Worm (Caenorhabditis elegans) whole organism, L2 larva: Measurements from ENCODE around the gene cyp-33C6.

Source experiments
- C34F6.9 ChIP-seq: fragments of 150-350 bp; optimal IDR thresholded peaks from 2 replicates; lab custom pipeline; 2014; ENCODE audit warnings: missing biosample characterization, missing genetic modification characterization
- F13H6.1 ChIP-seq: sonication (generic microtip); optimal IDR thresholded peaks from 2 replicates; lab custom pipeline; 2016; ENCODE audit warnings: missing genetic modification characterization, missing compliant biosample characterization
- ZK546.5 ChIP-seq: sonication (generic microtip); optimal IDR thresholded peaks from 2 replicates; lab custom pipeline; 2017; ENCODE audit warnings: missing biosample characterization, missing genetic modification characterization
- alr-1 ChIP-seq: fragments of 150-350 bp; optimal IDR thresholded peaks from 2 replicates; lab custom pipeline; 2014; ENCODE audit warnings: missing biosample characterization, missing genetic modification characterization
- aly-2 ChIP-seq: fragments of 150-350 bp; optimal IDR thresholded peaks from 2 replicates; lab custom pipeline; 2014; ENCODE audit warnings: missing biosample characterization, missing genetic modification characterization
- blmp-1 ChIP-seq: sonication (generic microtip); optimal IDR thresholded peaks from 2 replicates; lab custom pipeline; 2017; ENCODE audit warnings: missing genetic modification characterization, mild to moderate bottlenecking, missing compliant biosample characterization, antibody characterized with exemption, moderate library complexity; ENCODE audit not compliant: insufficient read depth
- ceh-16 ChIP-seq: fragments of 150-350 bp; optimal IDR thresholded peaks from 2 replicates; lab custom pipeline; 2014; ENCODE audit warnings: missing biosample characterization, missing genetic modification characterization
- crh-2 ChIP-seq: sonication (generic microtip); optimal IDR thresholded peaks from 2 replicates; lab custom pipeline; 2017; ENCODE audit warnings: missing biosample characterization, missing genetic modification characterization
- egl-27 ChIP-seq: sonication (generic microtip); optimal IDR thresholded peaks from 3 replicates; lab custom pipeline; 2017; ENCODE audit warnings: missing biosample characterization, missing genetic modification reagents, missing genetic modification characterization
- elt-1 ChIP-seq: fragments of 150-350 bp; optimal IDR thresholded peaks from 2 replicates; lab custom pipeline; 2014; ENCODE audit warnings: missing biosample characterization, missing genetic modification characterization
- elt-3 ChIP-seq: sonication (generic microtip); optimal IDR thresholded peaks from 2 replicates; lab custom pipeline; 2017; ENCODE audit warnings: missing biosample characterization, missing genetic modification characterization
- fos-1 ChIP-seq: fragments of 150-350 bp; optimal IDR thresholded peaks from 2 replicates; lab custom pipeline; 2014; ENCODE audit warnings: missing biosample characterization, missing genetic modification characterization
- gmeb-1 ChIP-seq: fragments of 150-350 bp; optimal IDR thresholded peaks from 2 replicates; lab custom pipeline; 2014; ENCODE audit warnings: missing biosample characterization, missing genetic modification characterization
- lin-13 ChIP-seq: fragments of 150-350 bp; optimal IDR thresholded peaks from 2 replicates; lab custom pipeline; 2014; ENCODE audit warnings: missing biosample characterization, missing genetic modification reagents, missing genetic modification characterization
- lin-39 ChIP-seq: fragments of 150-350 bp; optimal IDR thresholded peaks from 2 replicates; lab custom pipeline; 2014; ENCODE audit warnings: missing biosample characterization, missing genetic modification reagents, missing genetic modification characterization
- lsy-2 ChIP-seq, 2 experiments: fragments of 150-350 bp in 1 of 2; sonication (generic microtip) in 1 of 2; optimal IDR thresholded peaks; 2 replicates each; lab custom pipeline; 2014 to 2017; ENCODE audit warnings: missing biosample characterization in 2 of 2, missing genetic modification characterization in 2 of 2
- mab-5 ChIP-seq: fragments of 150-350 bp; optimal IDR thresholded peaks from 2 replicates; lab custom pipeline; 2014; ENCODE audit warnings: missing biosample characterization, missing genetic modification characterization
- mdl-1 ChIP-seq, 2 experiments: fragments of 150-350 bp in 1 of 2; sonication (generic microtip) in 1 of 2; optimal IDR thresholded peaks; 2 replicates each; lab custom pipeline; 2017; ENCODE audit warnings: missing biosample characterization in 2 of 2, missing genetic modification characterization in 2 of 2
- nhr-10 ChIP-seq: sonication (generic microtip); optimal IDR thresholded peaks from 2 replicates; lab custom pipeline; 2017; ENCODE audit warnings: missing biosample characterization, missing genetic modification characterization
- nhr-11 ChIP-seq: fragments of 150-350 bp; optimal IDR thresholded peaks from 2 replicates; lab custom pipeline; 2014; ENCODE audit warnings: missing biosample characterization, missing genetic modification characterization
- nhr-12 ChIP-seq: fragments of 150-350 bp; optimal IDR thresholded peaks from 2 replicates; lab custom pipeline; 2014; ENCODE audit warnings: missing biosample characterization, missing genetic modification characterization
- nhr-129 ChIP-seq: fragments of 150-350 bp; optimal IDR thresholded peaks from 2 replicates; lab custom pipeline; 2014; ENCODE audit warnings: missing biosample characterization, missing genetic modification characterization
- nhr-23 ChIP-seq: fragments of 150-350 bp; optimal IDR thresholded peaks from 2 replicates; lab custom pipeline; 2014; ENCODE audit warnings: missing biosample characterization, missing genetic modification reagents, missing genetic modification characterization
- nhr-237 ChIP-seq: fragments of 150-350 bp; optimal IDR thresholded peaks from 2 replicates; lab custom pipeline; 2014; ENCODE audit warnings: missing biosample characterization, missing genetic modification characterization
- nhr-25 ChIP-seq: fragments of 150-350 bp; sonication (generic microtip); optimal IDR thresholded peaks from 3 replicates; lab custom pipeline; 2014; ENCODE audit warnings: missing biosample characterization, missing genetic modification characterization
- nhr-6 ChIP-seq: fragments of 150-350 bp; optimal IDR thresholded peaks from 2 replicates; lab custom pipeline; 2014; ENCODE audit warnings: missing biosample characterization, missing genetic modification characterization
- nhr-77 ChIP-seq: fragments of 150-350 bp; optimal IDR thresholded peaks from 2 replicates; lab custom pipeline; 2014; ENCODE audit warnings: missing biosample characterization, missing genetic modification characterization
- peb-1 ChIP-seq: fragments of 150-350 bp; optimal IDR thresholded peaks from 2 replicates; lab custom pipeline; 2014; ENCODE audit warnings: missing biosample characterization, missing genetic modification characterization
- sem-4 ChIP-seq: fragments of 150-350 bp; optimal IDR thresholded peaks from 2 replicates; lab custom pipeline; 2014; ENCODE audit warnings: missing biosample characterization, missing genetic modification reagents, missing genetic modification characterization
- skn-1 ChIP-seq: sonication (generic microtip); optimal IDR thresholded peaks from 2 replicates; lab custom pipeline; 2017; ENCODE audit warnings: missing biosample characterization, missing genetic modification characterization
- sma-3 ChIP-seq: sonication (generic microtip); optimal IDR thresholded peaks from 2 replicates; lab custom pipeline; 2016; ENCODE audit warnings: missing genetic modification reagents, missing genetic modification characterization, missing compliant biosample characterization
- sma-9 ChIP-seq, 2 experiments: fragments of 150-350 bp in 1 of 2; sonication (generic microtip) in 1 of 2; optimal IDR thresholded peaks; 2 replicates each; lab custom pipeline; 2014 to 2016; ENCODE audit warnings: missing genetic modification characterization in 2 of 2, mild to moderate bottlenecking in 1 of 2, missing biosample characterization in 1 of 2, missing compliant biosample characterization in 1 of 2, missing genetic modification reagents in 1 of 2, moderate library complexity in 1 of 2
- snpc-4 ChIP-seq: fragments of 150-350 bp; optimal IDR thresholded peaks from 2 replicates; lab custom pipeline; 2014; ENCODE audit warnings: missing biosample characterization, missing genetic modification characterization
- unc-39 ChIP-seq: fragments of 150-350 bp; optimal IDR thresholded peaks from 2 replicates; lab custom pipeline; 2014; ENCODE audit warnings: missing biosample characterization, missing genetic modification characterization
- unc-55 ChIP-seq: fragments of 150-350 bp; sonication (generic microtip); optimal IDR thresholded peaks from 3 replicates; lab custom pipeline; 2014; ENCODE audit warnings: missing biosample characterization, missing genetic modification reagents, missing genetic modification characterization
- unc-62 ChIP-seq: fragments of 150-350 bp; optimal IDR thresholded peaks from 2 replicates; lab custom pipeline; 2014; ENCODE audit warnings: missing biosample characterization, missing genetic modification reagents, missing genetic modification characterization
- zag-1 ChIP-seq: fragments of 150-350 bp; optimal IDR thresholded peaks from 2 replicates; lab custom pipeline; 2014; ENCODE audit warnings: missing biosample characterization, missing genetic modification characterization
- ztf-1 ChIP-seq: fragments of 200-800 bp; sonication (Bioruptor generic); conservative IDR thresholded peaks from 2 replicates; pipeline ENCODE4 v1.3.6; 2022; ENCODE audit warnings: missing genetic modification characterization, missing compliant biosample characterization
- ztf-11 ChIP-seq: sonication (generic microtip); optimal IDR thresholded peaks from 2 replicates; lab custom pipeline; 2017; ENCODE audit warnings: missing biosample characterization, missing genetic modification characterization
- ztf-4 ChIP-seq: fragments of 150-350 bp; optimal IDR thresholded peaks from 2 replicates; lab custom pipeline; 2014; ENCODE audit warnings: missing biosample characterization, missing genetic modification characterization

cyp-33C6 gene

ce11 chrV:2266958-2267357 lies 17.7 kb upstream of the cyp-33C6 start, which contains the start of gene nhr-275:
Gene nhr-275, minus strand, starts transcription at chrV:2267058.
- TF ChIP-seq ztf-11 (no peak), blmp-1 (no peak), aly-2 (tag; lab: Kevin White, UChicago) (no peak), egl-27 (tag; lab: Kevin White, UChicago) (no peak), lin-39 (tag; lab: Kevin White, UChicago) (no peak), nhr-77 (tag; lab: Kevin White, UChicago) (no peak), nhr-23 (tag; lab: Kevin White, UChicago) (no peak), mab-5 (tag; lab: Kevin White, UChicago) (no peak), peb-1 (tag; lab: Kevin White, UChicago) (no peak), ceh-16 (no peak), zag-1 (tag; lab: Kevin White, UChicago) (no peak), alr-1 (no peak), nhr-237 (tag; lab: Kevin White, UChicago) (no peak)

ce11 chrV:2264925-2265324 lies 15.7 kb upstream of the cyp-33C6 start:
- TF ChIP-seq ztf-11 (no peak), mdl-1 (tag; optimal IDR thresholded peaks at IDR 0.05; lab: Kevin White, UChicago) (no peak), unc-39 (tag; lab: Kevin White, UChicago) (no peak), nhr-6 (tag; lab: Kevin White, UChicago) (no peak), blmp-1 (no peak)

ce11 chrV:2264455-2264854 lies 15.2 kb upstream of the cyp-33C6 start, which contains the start of gene nhr-183:
Gene nhr-183, minus strand, starts transcription at chrV:2264634.
- TF ChIP-seq gmeb-1 (tag; lab: Kevin White, UChicago): no peak
- no peak for TF ChIP-seq mab-5 (tag; lab: Kevin White, UChicago)
- TF ChIP-seq nhr-23 (tag; lab: Kevin White, UChicago): no peak
- TF ChIP-seq elt-1 (tag; lab: Kevin White, UChicago): no peak
- TF ChIP-seq zag-1 (tag; lab: Kevin White, UChicago): no peak
- no peak for TF ChIP-seq sem-4 (tag; lab: Kevin White, UChicago)
- TF ChIP-seq ztf-1: no peak
- TF ChIP-seq lin-39 (tag; lab: Kevin White, UChicago): no peak

- no peak for TF ChIP-seq nhr-11 (tag; lab: Kevin White, UChicago)
- TF ChIP-seq crh-2 (tag; lab: Kevin White, UChicago): no peak
- no peak for TF ChIP-seq lin-13 (GFP tag; lab: Kevin White, UChicago)
- no peak for TF ChIP-seq ZK546.5
- no peak for TF ChIP-seq unc-55 (GFP tag; lab: Kevin White, UChicago)
- TF ChIP-seq zag-1 (tag; lab: Kevin White, UChicago): no peak
- TF ChIP-seq aly-2 (tag; lab: Kevin White, UChicago): no peak
- TF ChIP-seq sem-4 (tag; lab: Kevin White, UChicago): no peak
- TF ChIP-seq ztf-11: no peak
- TF ChIP-seq blmp-1: no peak
- TF ChIP-seq ztf-4 (tag; lab: Kevin White, UChicago): no peak
- no peak for TF ChIP-seq nhr-12 (tag; lab: Kevin White, UChicago)
- TF ChIP-seq elt-1 (tag; lab: Kevin White, UChicago): no peak
- no peak for TF ChIP-seq fos-1 (tag; lab: Kevin White, UChicago)
- no peak for TF ChIP-seq peb-1 (tag; lab: Kevin White, UChicago)
- no peak for TF ChIP-seq alr-1
- TF ChIP-seq nhr-25 (tag; lab: Kevin White, UChicago): no peak
- no peak for TF ChIP-seq snpc-4 (tag; lab: Kevin White, UChicago)
- TF ChIP-seq unc-62 (GFP tag; lab: Kevin White, UChicago): no peak
- TF ChIP-seq unc-39 (tag; lab: Kevin White, UChicago): no peak
Measured at ce11 chrV:2260660-2261059, 11.4 kb upstream of the cyp-33C6 start, which contains the start of gene F41B5.12. Gene F41B5.12, plus strand, starts transcription at chrV:2260960.

- peak; percentile 49 for TF ChIP-seq crh-2 (tag; lab: Kevin White, UChicago)
- TF ChIP-seq sma-3 (GFP tag; lab: Kevin White, UChicago): no peak
- peak; percentile 6 for TF ChIP-seq F13H6.1 (tag; lab: Kevin White, UChicago)
- TF ChIP-seq lsy-2 (tag; optimal IDR thresholded peaks at IDR 0.05; lab: Kevin White, UChicago): peak in 1 of 2 experiments; percentile 28
- no peak for TF ChIP-seq nhr-10 (tag; lab: Kevin White, UChicago)
- peak; percentile 27 for TF ChIP-seq C34F6.9 (tag; lab: Kevin White, UChicago)
- TF ChIP-seq nhr-23 (tag; lab: Kevin White, UChicago): no peak
- no peak for TF ChIP-seq aly-2 (tag; lab: Kevin White, UChicago)
- peak; percentile 19 for TF ChIP-seq sma-9 (GFP tag; optimal IDR thresholded peaks at IDR 0.05; lab: Kevin White, UChicago)
- TF ChIP-seq sma-9 (tag; optimal IDR thresholded peaks at IDR 0.05; lab: Kevin White, UChicago): no peak
- TF ChIP-seq skn-1 (tag; lab: Kevin White, UChicago): peak; percentile 86
- TF ChIP-seq nhr-11 (tag; lab: Kevin White, UChicago): no peak
- TF ChIP-seq elt-3 (tag; lab: Kevin White, UChicago): no peak
- TF ChIP-seq nhr-129: peak; percentile 28
- TF ChIP-seq ztf-11: no peak
- TF ChIP-seq fos-1 (tag; lab: Kevin White, UChicago): peak; percentile 18
Measured at ce11 chrV:2259750-2260149, 10.5 kb upstream of the cyp-33C6 start, which contains the start of gene nhr-182. Gene nhr-182, minus strand, starts transcription at chrV:2259927.
